Worm (Caenorhabditis elegans) whole organism, L1 larva: ENCODE measurements around the gene T26G10.4.

Source experiments
- Y116A8C.19 ChIP-seq: sonication (generic microtip); optimal IDR thresholded peaks from 2 replicates; lab custom pipeline; 2016; ENCODE audit warnings: missing compliant biosample characterization, missing genetic modification characterization, borderline replicate concordance
- aha-1 ChIP-seq: fragments of 150-350 bp; optimal IDR thresholded peaks from 2 replicates; lab custom pipeline; 2014; ENCODE audit warnings: missing biosample characterization, missing genetic modification characterization
- alr-1 ChIP-seq: fragments of 200-800 bp; sonication (Bioruptor generic); optimal IDR thresholded peaks from 2 replicates; lab custom pipeline; 2018; ENCODE audit warnings: borderline replicate concordance, mild to moderate bottlenecking, missing genetic modification characterization, missing compliant biosample characterization
- ama-1 ChIP-seq: fragments of 150-350 bp; optimal IDR thresholded peaks from 2 replicates; lab custom pipeline; 2014
- blmp-1 ChIP-seq: fragments of 150-350 bp; optimal IDR thresholded peaks from 2 replicates; lab custom pipeline; 2014; ENCODE audit warnings: missing biosample characterization, missing genetic modification characterization
- ceh-63 ChIP-seq: fragments of 200-800 bp; sonication (Bioruptor generic); optimal IDR thresholded peaks from 2 replicates; lab custom pipeline; 2018; ENCODE audit warnings: mild to moderate bottlenecking, missing genetic modification characterization, missing compliant biosample characterization
- ces-1 ChIP-seq: fragments of 150-350 bp; optimal IDR thresholded peaks from 2 replicates; lab custom pipeline; 2014; ENCODE audit warnings: missing biosample characterization, missing genetic modification reagents, missing genetic modification characterization
- dpl-1 ChIP-seq, 3 experiments: fragments of 150-350 bp in 2 of 3; sonication (generic microtip) in 1 of 3; optimal IDR thresholded peaks; 2 replicates each; lab custom pipeline; 2014 to 2017; ENCODE audit warnings: missing biosample characterization in 3 of 3, missing genetic modification characterization in 3 of 3, missing genetic modification reagents in 3 of 3
- dsc-1 ChIP-seq: sonication (generic microtip); optimal IDR thresholded peaks from 2 replicates; lab custom pipeline; 2016; ENCODE audit warnings: mild to moderate bottlenecking, missing genetic modification characterization, missing compliant biosample characterization
- efl-1 ChIP-seq, 4 experiments: fragments of 150-350 bp; optimal IDR thresholded peaks in 3 of 4; peaks in 1 of 4; 1 replicate in 1 of 4; 2 replicates in 3 of 4; lab custom pipeline; 2014; ENCODE audit warnings: missing biosample characterization in 2 of 4, missing genetic modification characterization in 2 of 4, missing genetic modification reagents in 2 of 4
- elt-2 ChIP-seq: sonication (generic microtip); optimal IDR thresholded peaks from 2 replicates; lab custom pipeline; 2016; ENCODE audit warnings: missing genetic modification characterization, mild to moderate bottlenecking, inconsistent platforms, missing compliant biosample characterization, missing genetic modification reagents
- fkh-4 ChIP-seq: sonication (generic microtip); optimal IDR thresholded peaks from 2 replicates; lab custom pipeline; 2016; ENCODE audit warnings: missing compliant biosample characterization, missing genetic modification characterization, borderline replicate concordance
- fkh-8 ChIP-seq: sonication (generic microtip); optimal IDR thresholded peaks from 2 replicates; lab custom pipeline; 2016; ENCODE audit warnings: mild to moderate bottlenecking, missing genetic modification characterization, missing compliant biosample characterization
- grh-1 ChIP-seq: fragments of 200-800 bp; sonication (Bioruptor generic); IDR thresholded peaks from 2 replicates; pipeline ENCODE4 v1.3.6; 2022; ENCODE audit warnings: missing genetic modification reagents, missing genetic modification characterization, missing compliant biosample characterization
- hlh-4 ChIP-seq: sonication (generic microtip); optimal IDR thresholded peaks from 2 replicates; lab custom pipeline; 2016; ENCODE audit warnings: mild to moderate bottlenecking, missing genetic modification characterization, missing compliant biosample characterization
- hpl-2 ChIP-seq: fragments of 150-350 bp; optimal IDR thresholded peaks from 2 replicates; lab custom pipeline; 2014; ENCODE audit warnings: missing biosample characterization, missing genetic modification reagents, missing genetic modification characterization
- jun-1 ChIP-seq: fragments of 150-350 bp; optimal IDR thresholded peaks from 2 replicates; lab custom pipeline; 2014; ENCODE audit warnings: missing biosample characterization, missing genetic modification reagents, missing genetic modification characterization
- lin-13 ChIP-seq: fragments of 150-350 bp; optimal IDR thresholded peaks from 2 replicates; lab custom pipeline; 2014; ENCODE audit warnings: missing biosample characterization, missing genetic modification reagents, missing genetic modification characterization
- lin-14 ChIP-seq: fragments of 200-800 bp; sonication (Bioruptor generic); optimal IDR thresholded peaks from 2 replicates; lab custom pipeline; 2018; ENCODE audit warnings: mild to moderate bottlenecking, missing genetic modification characterization, moderate library complexity, missing compliant biosample characterization
- lin-15B ChIP-seq: fragments of 150-350 bp; sonication (generic microtip); optimal IDR thresholded peaks from 3 replicates; lab custom pipeline; 2014; ENCODE audit warnings: missing biosample characterization, missing genetic modification characterization
- lin-39 ChIP-seq: fragments of 150-350 bp; optimal IDR thresholded peaks from 2 replicates; lab custom pipeline; 2014; ENCODE audit warnings: missing biosample characterization, missing genetic modification reagents, missing genetic modification characterization
- lir-3 ChIP-seq: sonication (generic microtip); optimal IDR thresholded peaks from 2 replicates; lab custom pipeline; 2016; ENCODE audit warnings: mild to moderate bottlenecking, missing genetic modification characterization, moderate library complexity, missing compliant biosample characterization; ENCODE audit not compliant: poor library complexity
- lsy-2 ChIP-seq, 2 experiments: fragments of 150-350 bp; optimal IDR thresholded peaks; 2 replicates each; lab custom pipeline; 2014; ENCODE audit warnings: missing biosample characterization in 2 of 2, missing genetic modification characterization in 2 of 2
- mab-9 ChIP-seq: fragments of 200-800 bp; sonication (Bioruptor generic); IDR thresholded peaks from 2 replicates; pipeline ENCODE4 v1.3.6; 2022; ENCODE audit warnings: missing genetic modification reagents, missing genetic modification characterization, missing compliant biosample characterization
- mef-2 ChIP-seq: fragments of 150-350 bp; optimal IDR thresholded peaks from 2 replicates; lab custom pipeline; 2014; ENCODE audit warnings: missing biosample characterization, missing genetic modification characterization
- mep-1 ChIP-seq: fragments of 150-350 bp; optimal IDR thresholded peaks from 2 replicates; lab custom pipeline; 2014; ENCODE audit warnings: missing biosample characterization, missing genetic modification characterization
- nhr-11 ChIP-seq: fragments of 150-350 bp; optimal IDR thresholded peaks from 2 replicates; lab custom pipeline; 2014; ENCODE audit warnings: missing biosample characterization, missing genetic modification characterization
- nhr-12 ChIP-seq: sonication (generic microtip); optimal IDR thresholded peaks from 2 replicates; lab custom pipeline; 2017; ENCODE audit warnings: missing biosample characterization, missing genetic modification characterization
- nhr-76 ChIP-seq: sonication (generic microtip); optimal IDR thresholded peaks from 2 replicates; lab custom pipeline; 2017; ENCODE audit warnings: missing biosample characterization, missing genetic modification characterization
- nhr-85 ChIP-seq: sonication (generic microtip); peaks from one replicate; lab custom pipeline; 2016; ENCODE audit warnings: missing genetic modification characterization, inconsistent platforms, missing compliant biosample characterization
- pax-3 ChIP-seq: fragments of 200-800 bp; sonication (Bioruptor generic); optimal IDR thresholded peaks from 2 replicates; lab custom pipeline; 2018; ENCODE audit warnings: mild to moderate bottlenecking, missing genetic modification characterization, moderate library complexity, missing compliant biosample characterization
- rnt-1 ChIP-seq: sonication (generic microtip); optimal IDR thresholded peaks from 2 replicates; lab custom pipeline; 2016; ENCODE audit warnings: mild to moderate bottlenecking, missing genetic modification characterization, moderate library complexity, missing compliant biosample characterization
- snpc-4 ChIP-seq: fragments of 150-350 bp; optimal IDR thresholded peaks from 2 replicates; lab custom pipeline; 2014; ENCODE audit warnings: missing biosample characterization, missing genetic modification characterization
- snu-23 ChIP-seq: sonication (generic microtip); optimal IDR thresholded peaks from 2 replicates; lab custom pipeline; 2016; ENCODE audit warnings: missing genetic modification characterization, missing compliant biosample characterization
- swsn-7 ChIP-seq: sonication (generic microtip); optimal IDR thresholded peaks from 2 replicates; lab custom pipeline; 2016; ENCODE audit warnings: missing genetic modification characterization, missing compliant biosample characterization
- tlp-1 ChIP-seq: fragments of 150-350 bp; optimal IDR thresholded peaks from 2 replicates; lab custom pipeline; 2014; ENCODE audit warnings: missing biosample characterization, missing genetic modification characterization
- unc-30 ChIP-seq: sonication (generic microtip); optimal IDR thresholded peaks from 2 replicates; lab custom pipeline; 2017; ENCODE audit warnings: missing biosample characterization, missing genetic modification characterization
- unc-86 ChIP-seq: sonication (generic microtip); optimal IDR thresholded peaks from 2 replicates; lab custom pipeline; 2016; ENCODE audit warnings: missing genetic modification characterization, missing compliant biosample characterization
- xbp-1 ChIP-seq: sonication (generic microtip); optimal IDR thresholded peaks from 2 replicates; lab custom pipeline; 2016; ENCODE audit warnings: missing genetic modification characterization, missing compliant biosample characterization
- zip-4 ChIP-seq: fragments of 200-800 bp; sonication (Bioruptor generic); optimal IDR thresholded peaks from 2 replicates; lab custom pipeline; 2018; ENCODE audit warnings: mild to moderate bottlenecking, missing genetic modification characterization, moderate library complexity, missing compliant biosample characterization
- ztf-11 ChIP-seq, 2 experiments: sonication (generic microtip); optimal IDR thresholded peaks; 2 replicates each; lab custom pipeline; 2016 to 2017; ENCODE audit warnings: missing genetic modification characterization in 2 of 2, missing biosample characterization in 1 of 2, missing compliant biosample characterization in 1 of 2
- ztf-4 ChIP-seq: fragments of 150-350 bp; optimal IDR thresholded peaks from 2 replicates; lab custom pipeline; 2014; ENCODE audit warnings: missing biosample characterization, missing genetic modification characterization

Gene T26G10.4

ce11 chrIII:9443417-9444027 lies 23.2 kb downstream of the T26G10.4 start, which contains the start of gene pir-2 (continued):
- TF ChIP-seq mep-1 (tag; lab: Kevin White, UChicago) = peak; percentile 89
- TF ChIP-seq dsc-1 (tag; lab: Kevin White, UChicago) = peak; percentile 57
- TF ChIP-seq swsn-7 (tag; lab: Kevin White, UChicago) = peak; percentile 88
- no peak for TF ChIP-seq unc-30 (tag; lab: Kevin White, UChicago)
- peak; percentile 30 for TF ChIP-seq mef-2 (tag; lab: Kevin White, UChicago)
- peak; percentile 58 for TF ChIP-seq grh-1 (GFP tag; lab: Robert Waterston, UW)
- TF ChIP-seq mab-9 (GFP tag; lab: Robert Waterston, UW) = 0 out of 2 replicates have a peak, but pooled peaks have one; percentile 56
- peak; percentile 47 for TF ChIP-seq aha-1 (tag; lab: Kevin White, UChicago)
- TF ChIP-seq fkh-4 (tag; lab: Kevin White, UChicago) = no peak
- TF ChIP-seq jun-1 (tag; lab: Kevin White, UChicago) = peak; percentile 84
- TF ChIP-seq pax-3 = no peak
- peak; percentile 79 for TF ChIP-seq xbp-1
- peak; percentile 76 for TF ChIP-seq lin-15B (tag; lab: Kevin White, UChicago)
- TF ChIP-seq ama-1 (lab: Kevin White, UChicago) = no peak
- peak; percentile 40 for TF ChIP-seq lin-39 (tag; lab: Kevin White, UChicago)
- TF ChIP-seq lin-13 (GFP tag; lab: Kevin White, UChicago) = peak; percentile 77
- TF ChIP-seq dpl-1 (GFP tag; optimal IDR thresholded peaks at IDR 0.05; lab: Kevin White, UChicago) = peak; percentile 93 to 94 (median 94)
- no peak for TF ChIP-seq nhr-12
- peak; percentile 50 for TF ChIP-seq lir-3 (tag; lab: Kevin White, UChicago)
- peak; percentile 80 for TF ChIP-seq fkh-8
- peak in 1 of 2 experiments; percentile 57 for TF ChIP-seq ztf-11 (tag; optimal IDR thresholded peaks at IDR 0.05; lab: Kevin White, UChicago)
- TF ChIP-seq zip-4 (GFP tag; lab: Kevin White, UChicago) = peak; percentile 48
- TF ChIP-seq snu-23 (GFP tag; lab: Kevin White, UChicago) = peak; percentile 89
- TF ChIP-seq rnt-1 (tag; lab: Kevin White, UChicago) = peak; percentile 91

ce11 chrIII:9449351-9449750 lies 29.0 kb downstream of the T26G10.4 start:
- TF ChIP-seq snpc-4 (tag; lab: Kevin White, UChicago) = peak; percentile 60
- TF ChIP-seq, all 84 proteins: peak for 1; not testable (repeated sequence) for 83

- TF ChIP-seq rnt-1 (tag; lab: Kevin White, UChicago) (no peak), mep-1 (tag; lab: Kevin White, UChicago) (no peak), ces-1 (GFP tag; lab: Kevin White, UChicago) (no peak), ztf-4 (tag; lab: Kevin White, UChicago) (no peak), elt-2 (tag; lab: Kevin White, UChicago) (no peak), snu-23 (GFP tag; lab: Kevin White, UChicago) (no peak), hlh-4 (no peak), aha-1 (tag; lab: Kevin White, UChicago) (no peak), ama-1 (lab: Kevin White, UChicago) (no peak), blmp-1 (no peak), nhr-76 (no peak), ceh-63 (GFP tag; lab: Kevin White, UChicago) (no peak), alr-1 (no peak), nhr-11 (tag; lab: Kevin White, UChicago) (no peak), swsn-7 (tag; lab: Kevin White, UChicago) (no peak), pax-3 (no peak)
Measured at ce11 chrIII:9449831-9450230, 29.5 kb downstream of the T26G10.4 start, which contains the start of gene F54C8.6. Gene F54C8.6, minus strand, starts transcription at chrIII:9449931.

DNA sequence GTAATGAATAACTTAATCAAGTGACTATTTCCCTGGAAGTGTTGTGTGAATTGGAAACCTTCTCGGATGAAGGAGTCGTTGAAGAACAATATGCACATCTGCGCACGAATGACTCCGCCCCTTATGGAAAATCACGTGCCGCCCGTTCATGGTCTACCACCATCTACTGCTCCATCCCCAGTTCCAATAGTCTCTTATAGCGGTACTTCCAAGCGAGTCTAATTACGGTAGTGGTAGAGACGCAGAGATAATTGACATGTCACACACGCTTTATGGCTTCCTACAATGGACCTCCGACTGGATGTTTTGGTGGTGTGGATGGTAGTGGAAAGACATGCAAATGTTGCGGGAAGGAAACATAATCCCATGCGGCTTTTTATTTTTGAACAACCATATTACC lies 30.6 kb downstream of the T26G10.4 start:
- TF ChIP-seq nhr-85 (tag; lab: Kevin White, UChicago) (peak; percentile 4), Y116A8C.19 (tag; lab: Kevin White, UChicago) (no peak), tlp-1 (no peak), ztf-11 (tag; optimal IDR thresholded peaks at IDR 0.05; lab: Kevin White, UChicago) (peak in 1 of 2 experiments; percentile 41), hpl-2 (GFP tag; lab: Kevin White, UChicago) (no peak), blmp-1 (peak; percentile 32), lsy-2 (tag; optimal IDR thresholded peaks at IDR 0.05; lab: Kevin White, UChicago) (peak; percentile 34 to 41), efl-1 (optimal IDR thresholded peaks at IDR 0.05; lab: Kevin White, UChicago) (no peak), efl-1 (GFP tag; optimal IDR thresholded peaks at IDR 0.05 in 1 of 2; lab: Kevin White, UChicago) (peak in 1 of 2 experiments; percentile 15), lin-14 (GFP tag; lab: Kevin White, UChicago) (peak; percentile 27), lin-15B (tag; lab: Kevin White, UChicago) (no peak), unc-86 (peak; percentile 36)
